Fruit fly (Drosophila melanogaster): ENCODE measurements around the gene mRpS30.

- TF ChIP-seq Mnt (GFP tag; optimal IDR thresholded peaks at IDR 0.05) (peak; percentile 92), CG1620 (GFP tag; optimal IDR thresholded peaks at IDR 0.05) (no peak)
Observed at dm6 chrX:15762723-15763122, 23.1 kb upstream of the mRpS30 start, which contains the start of gene Polr3A.
